Worm (Caenorhabditis elegans) whole organism, late embryonic: ENCODE data around the gene ztf-25.
"Not testable (repeated sequence)": the region's sequence is repeated elsewhere in the genome, so short reads cannot be mapped to it uniquely, and the experiment has no call there.

ENCODE experiments used
- C08G9.2 ChIP-seq: sonication (generic microtip); optimal IDR thresholded peaks from 2 replicates; lab custom pipeline; 2016; ENCODE audit warnings: mild to moderate bottlenecking, missing genetic modification characterization, moderate library complexity, missing compliant biosample characterization
- T23F11.4 ChIP-seq: fragments of 200-800 bp; sonication (Bioruptor generic); optimal IDR thresholded peaks from 2 replicates; lab custom pipeline; 2018; ENCODE audit warnings: mild to moderate bottlenecking, missing genetic modification characterization, missing compliant biosample characterization
- ama-1 ChIP-seq: fragments of 150-350 bp; optimal IDR thresholded peaks from 2 replicates; lab custom pipeline; 2014
- ceh-14 ChIP-seq: sonication (generic microtip); optimal IDR thresholded peaks from 2 replicates; lab custom pipeline; 2016; ENCODE audit warnings: missing genotype, missing genetic modification characterization, missing compliant biosample characterization
- ceh-18 ChIP-seq: sonication (generic microtip); optimal IDR thresholded peaks from 2 replicates; lab custom pipeline; 2016; ENCODE audit warnings: missing genetic modification characterization, missing compliant biosample characterization
- ceh-19 ChIP-seq: fragments of 200-800 bp; sonication (Bioruptor generic); optimal IDR thresholded peaks from 2 replicates; lab custom pipeline; 2018; ENCODE audit warnings: mild to moderate bottlenecking, missing genetic modification characterization, missing compliant biosample characterization
- ceh-22 ChIP-seq: sonication (generic microtip); optimal IDR thresholded peaks from 2 replicates; lab custom pipeline; 2017; ENCODE audit warnings: missing biosample characterization, missing genetic modification characterization
- ceh-9 ChIP-seq: sonication (generic microtip); optimal IDR thresholded peaks from 2 replicates; lab custom pipeline; 2016; ENCODE audit warnings: mild to moderate bottlenecking, missing genetic modification characterization, inconsistent platforms, missing compliant biosample characterization
- che-1 ChIP-seq: sonication (generic microtip); optimal IDR thresholded peaks from 2 replicates; lab custom pipeline; 2016; ENCODE audit warnings: mild to moderate bottlenecking, missing genetic modification characterization, missing compliant biosample characterization
- dve-1 ChIP-seq: sonication (generic microtip); optimal IDR thresholded peaks from 2 replicates; lab custom pipeline; 2017; ENCODE audit warnings: antibody characterized with exemption, mild to moderate bottlenecking, missing genetic modification characterization, missing compliant biosample characterization
- elt-2 ChIP-seq: sonication (generic microtip); optimal IDR thresholded peaks from 2 replicates; lab custom pipeline; 2016; ENCODE audit warnings: missing genetic modification reagents, missing genetic modification characterization, missing compliant biosample characterization
- ets-4 ChIP-seq: sonication (generic microtip); optimal IDR thresholded peaks from 2 replicates; lab custom pipeline; 2016; ENCODE audit warnings: missing genetic modification characterization, missing compliant biosample characterization
- fax-1 ChIP-seq: sonication (generic microtip); optimal IDR thresholded peaks from 2 replicates; lab custom pipeline; 2016; ENCODE audit warnings: missing genotype, missing genetic modification characterization, missing compliant biosample characterization
- fkh-6 ChIP-seq: sonication (generic microtip); optimal IDR thresholded peaks from 2 replicates; lab custom pipeline; 2016; ENCODE audit warnings: missing genetic modification characterization, missing compliant biosample characterization
- hlh-15 ChIP-seq: sonication (generic microtip); optimal IDR thresholded peaks from 2 replicates; lab custom pipeline; 2016; ENCODE audit warnings: missing genetic modification characterization, missing compliant biosample characterization
- hlh-30 ChIP-seq: sonication (generic microtip); optimal IDR thresholded peaks from 2 replicates; lab custom pipeline; 2017; ENCODE audit warnings: antibody characterized with exemption, missing genetic modification characterization, missing compliant biosample characterization; ENCODE audit not compliant: insufficient read depth
- hlh-6 ChIP-seq: sonication (generic microtip); optimal IDR thresholded peaks from 2 replicates; lab custom pipeline; 2016; ENCODE audit warnings: missing genotype, missing genetic modification characterization, missing compliant biosample characterization
- hlh-8 ChIP-seq: sonication (generic microtip); optimal IDR thresholded peaks from 2 replicates; lab custom pipeline; 2016; ENCODE audit warnings: missing genotype, missing genetic modification characterization, missing compliant biosample characterization
- madf-2 ChIP-seq: sonication (generic microtip); optimal IDR thresholded peaks from 2 replicates; lab custom pipeline; 2017; ENCODE audit warnings: missing genetic modification characterization, missing compliant biosample characterization
- nfya-1 ChIP-seq: sonication (generic microtip); optimal IDR thresholded peaks from 2 replicates; lab custom pipeline; 2017; ENCODE audit warnings: missing genetic modification characterization, mild to moderate bottlenecking, missing compliant biosample characterization, antibody characterized with exemption, moderate library complexity
- odd-2 ChIP-seq: sonication (generic microtip); optimal IDR thresholded peaks from 2 replicates; lab custom pipeline; 2017; ENCODE audit warnings: antibody characterized with exemption, mild to moderate bottlenecking, missing genetic modification characterization, missing compliant biosample characterization
- pax-1 ChIP-seq: fragments of 150-350 bp; optimal IDR thresholded peaks from 2 replicates; lab custom pipeline; 2014; ENCODE audit warnings: missing biosample characterization, missing genetic modification characterization
- pros-1 ChIP-seq: fragments of 150-350 bp; optimal IDR thresholded peaks from 2 replicates; lab custom pipeline; 2014; ENCODE audit warnings: missing biosample characterization, missing genetic modification reagents, missing genetic modification characterization
- sox-4 ChIP-seq: sonication (generic microtip); optimal IDR thresholded peaks from 2 replicates; lab custom pipeline; 2017; ENCODE audit warnings: mild to moderate bottlenecking, missing genetic modification characterization, inconsistent platforms, missing compliant biosample characterization
- tbx-7 ChIP-seq: sonication (generic microtip); optimal IDR thresholded peaks from 2 replicates; lab custom pipeline; 2016; ENCODE audit warnings: missing genotype, missing genetic modification characterization, missing compliant biosample characterization
- ttx-3 ChIP-seq: sonication (generic microtip); optimal IDR thresholded peaks from 2 replicates; lab custom pipeline; 2016; ENCODE audit warnings: missing genetic modification reagents, missing genetic modification characterization, missing compliant biosample characterization
- unc-3 ChIP-seq, 2 experiments: fragments of 200-800 bp in 1 of 2; sonication (Bioruptor generic) in 1 of 2; sonication (generic microtip) in 1 of 2; conservative IDR thresholded peaks in 1 of 2; optimal IDR thresholded peaks in 1 of 2; 2 replicates each; pipeline versions ENCODE4 v1.3.6 to Lab custom; 2016 to 2022; ENCODE audit warnings: missing compliant biosample characterization in 2 of 2, missing genetic modification characterization in 2 of 2, missing genetic modification reagents in 1 of 2
- unc-55 ChIP-seq: sonication (generic microtip); optimal IDR thresholded peaks from 2 replicates; lab custom pipeline; 2017; ENCODE audit warnings: missing biosample characterization, missing genetic modification reagents, missing genetic modification characterization
- ztf-16 ChIP-seq: sonication (generic microtip); optimal IDR thresholded peaks from 2 replicates; lab custom pipeline; 2017; ENCODE audit warnings: missing genetic modification characterization, missing compliant biosample characterization

The ztf-25 gene

DNA sequence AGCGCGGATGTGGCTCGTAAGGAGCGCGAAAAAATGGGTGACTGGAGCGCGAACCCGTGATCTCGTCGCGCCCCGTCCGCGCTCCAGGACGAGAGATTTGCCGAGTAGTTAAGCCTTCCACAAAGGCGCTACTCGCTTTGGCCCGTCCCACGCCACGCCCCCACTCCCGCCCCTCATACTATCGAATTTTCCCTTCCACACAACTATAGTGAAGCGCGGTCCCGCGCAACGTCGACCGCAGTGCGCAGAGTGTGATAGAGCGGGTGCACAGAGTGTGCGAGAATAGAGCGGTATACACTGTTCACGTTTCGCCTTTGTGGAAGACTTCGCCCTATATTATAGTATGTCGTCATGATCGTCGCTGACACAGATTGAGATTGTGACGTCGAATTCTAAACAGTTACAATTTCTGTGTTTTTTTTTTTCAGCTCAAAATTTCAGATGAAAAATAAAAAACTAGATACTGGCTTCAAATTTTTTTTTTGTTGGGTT is 17.2 kb upstream of the ztf-25 start, which contains the start of gene fbxa-133:
Gene fbxa-133 (plus strand): TSS at position 442 of the 492 bp plus-strand sequence.
- not testable (repeated sequence) for TF ChIP-seq hlh-30, hlh-8, odd-2 (tag; lab: Kevin White, UChicago)

DNA sequence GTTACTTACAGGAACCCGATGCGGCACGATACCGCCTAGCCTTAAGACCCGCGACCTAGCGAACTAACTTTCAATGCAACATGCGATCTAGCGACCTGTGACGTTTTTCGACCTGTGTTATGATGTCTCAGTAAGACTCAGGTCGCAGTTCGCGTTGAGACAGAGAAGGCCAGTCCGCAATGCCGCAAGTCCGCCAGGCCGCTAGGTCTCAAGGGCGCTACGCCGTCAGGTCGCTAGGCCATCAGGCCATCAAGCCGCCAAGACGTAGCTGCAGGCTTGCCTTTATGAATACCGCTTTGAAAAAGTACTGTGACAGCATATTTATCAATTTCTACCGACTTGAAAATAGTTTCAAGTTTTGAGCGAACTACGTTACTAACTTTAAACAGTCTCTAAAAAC is 5.9 kb upstream of the ztf-25 start:
- TF ChIP-seq odd-2 (tag; lab: Kevin White, UChicago) (no peak), ceh-18 (no peak), ceh-22 (no peak), hlh-6 (tag; lab: Kevin White, UChicago) (no peak)
- TF ChIP-seq, all 69 proteins: peak for 0

- TF ChIP-seq elt-2 (peak; percentile 27), ceh-9 (no peak), pros-1 (tag; lab: Kevin White, UChicago) (no peak)
Measured at ce11 chrV:17598810-17599209, 2.8 kb upstream of the ztf-25 start, which contains the start of gene Y6G8.2. TSS of gene Y6G8.2 (minus strand) at chrV:17598956.

- TF ChIP-seq ceh-22; C08G9.2 (tag; lab: Kevin White, UChicago); ttx-3 (tag; lab: Kevin White, UChicago): not testable (repeated sequence)
- TF ChIP-seq, all 69 proteins: peak for 0; not testable (repeated sequence) for 69
Measured at ce11 chrV:17606050-17606449, 4.4 kb downstream of the ztf-25 start, which contains the start of gene Y6G8.16. TSS of gene Y6G8.16 (plus strand) at chrV:17606350.

DNA sequence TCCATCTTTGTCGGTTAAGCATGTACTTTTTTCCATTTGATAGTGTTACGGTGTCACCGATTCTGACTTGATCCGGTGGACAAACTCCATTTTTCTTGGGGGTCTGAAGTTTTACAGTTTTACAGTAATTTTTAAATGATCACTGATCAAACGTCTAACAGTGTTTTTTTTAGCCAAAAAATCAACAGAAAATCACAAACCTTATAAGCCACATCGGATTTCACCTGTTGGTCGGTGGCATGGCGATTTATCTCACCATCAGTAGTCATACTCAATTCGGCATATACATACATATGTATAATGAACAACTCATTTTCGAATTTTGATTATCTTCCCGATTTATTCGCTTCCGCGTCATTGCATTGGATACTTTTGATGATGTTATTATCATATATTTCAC is 6.2 kb downstream of the ztf-25 start, which contains the start of gene srz-91:
Gene srz-91 (plus strand): TSS at position 301 of the 400 bp plus-strand sequence.
- TF ChIP-seq ceh-14 (tag; lab: Kevin White, UChicago) (no peak), unc-3 (GFP tag; conservative IDR thresholded peaks at IDR 0.05; lab: Robert Waterston, UW) (no peak), unc-3 (tag; optimal IDR thresholded peaks at IDR 0.05; lab: Kevin White, UChicago) (no peak), nfya-1 (no peak), sox-4 (tag; lab: Kevin White, UChicago) (no peak), pax-1 (tag; lab: Kevin White, UChicago) (no peak), fax-1 (tag; lab: Kevin White, UChicago) (no peak), ets-4 (tag; lab: Kevin White, UChicago) (no peak), dve-1 (tag; lab: Kevin White, UChicago) (no peak), fkh-6 (tag; lab: Kevin White, UChicago) (no peak), tbx-7 (tag; lab: Kevin White, UChicago) (no peak), ceh-22 (no peak), che-1 (tag; lab: Kevin White, UChicago) (no peak), unc-55 (no peak), ama-1 (lab: Kevin White, UChicago) (no peak), hlh-15 (tag; lab: Kevin White, UChicago) (no peak), ceh-9 (no peak), ceh-19 (GFP tag; lab: Kevin White, UChicago) (no peak), hlh-30 (tag; lab: Kevin White, UChicago) (no peak), ztf-16 (tag; lab: Kevin White, UChicago) (no peak), madf-2 (tag; lab: Kevin White, UChicago) (no peak)

- TF ChIP-seq T23F11.4; madf-2 (tag; lab: Kevin White, UChicago); dve-1 (tag; lab: Kevin White, UChicago): not testable (repeated sequence)
Measured at ce11 chrV:17610503-17610902, 8.9 kb downstream of the ztf-25 start, which contains the start of gene Y6G8.15. TSS of gene Y6G8.15 (minus strand) at chrV:17610603.
